Worm (Caenorhabditis elegans): ENCODE measurements around the gene Y54G11A.2.

- no peak for TF ChIP-seq unc-130 (tag; optimal IDR thresholded peaks at IDR 0.05)
- TF ChIP-seq ces-1 (GFP tag; optimal IDR thresholded peaks at IDR 0.05): no peak
- TF ChIP-seq C04F5.9 (tag; optimal IDR thresholded peaks at IDR 0.05): no peak
- TF ChIP-seq unc-86 (tag; optimal IDR thresholded peaks at IDR 0.05): no peak
- no peak for TF ChIP-seq mab-9 (GFP tag; IDR thresholded peaks at IDR 0.05)
- no peak for TF ChIP-seq egl-27 (tag; optimal IDR thresholded peaks at IDR 0.05)
- no peak for TF ChIP-seq efl-1 (optimal IDR thresholded peaks at IDR 0.05)
- no peak for TF ChIP-seq efl-1 (GFP tag; optimal IDR thresholded peaks at IDR 0.05 in 1 of 2)
- TF ChIP-seq unc-62 (GFP tag; optimal IDR thresholded peaks at IDR 0.05): no peak
- no peak for TF ChIP-seq ztf-4 (tag; optimal IDR thresholded peaks at IDR 0.05)
- no peak for TF ChIP-seq fos-1 (tag; optimal IDR thresholded peaks at IDR 0.05)
- no peak for TF ChIP-seq unc-98 (GFP tag; IDR thresholded peaks at IDR 0.05)
- no peak for TF ChIP-seq aha-1 (tag; optimal IDR thresholded peaks at IDR 0.05)
- no peak for TF ChIP-seq nhr-20 (tag; optimal IDR thresholded peaks at IDR 0.05)
These were observed 26.0 kb upstream of the Y54G11A.2 start, which contains the start of gene Y48B6A.13 for ce11 chrII:14226175-14226574.
